Worm (Caenorhabditis elegans): ENCODE results near the gene C53D6.11.

DNA sequence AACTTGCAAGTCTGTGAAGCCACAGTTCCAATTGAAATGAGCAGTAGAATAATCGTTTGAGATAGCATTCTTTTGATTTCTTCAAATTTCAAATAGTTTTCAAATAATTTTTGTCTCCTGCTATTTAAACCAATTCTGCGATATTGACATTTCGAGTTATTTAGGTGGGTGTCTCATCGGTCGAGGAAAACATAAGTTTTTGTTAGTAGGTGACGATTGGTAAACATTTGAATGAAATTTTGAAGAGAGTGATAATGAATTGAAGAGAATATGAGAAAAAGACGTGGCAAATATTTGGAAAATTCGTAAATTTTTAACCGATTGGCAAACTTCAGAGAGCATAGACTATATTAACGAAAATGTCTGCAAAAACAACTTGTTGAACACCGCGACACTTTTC lies 30.0 kb downstream of the C53D6.11 start, which contains the start of gene Y73F4A.3:
- no peak for TF ChIP-seq W03F9.2 (tag; optimal IDR thresholded peaks at IDR 0.05)
- TF ChIP-seq him-1 (tag; optimal IDR thresholded peaks at IDR 0.05) = no peak
- TF ChIP-seq dao-5 (tag; optimal IDR thresholded peaks at IDR 0.05) = no peak

Measured in whole organism, L4/young adult.